Fruit fly (Drosophila melanogaster) S2 (cell line): ENCODE data around the gene Elp1.

ENCODE experiments used
- CG8478 ChIP-seq: fragments of >200 bp; optimal IDR thresholded peaks from 2 replicates; lab custom pipeline; 2018
- CTCF ChIP-seq, 2 experiments: fragments of >200 bp; optimal IDR thresholded peaks; 2 replicates each; lab custom pipeline; 2018

- TF ChIP-seq CG8478 (lab: Kevin White, UChicago) = no peak
- no peak for TF ChIP-seq CTCF (optimal IDR thresholded peaks at IDR 0.05; lab: Kevin White, UChicago)
Measured at dm6 chr3R:11665925-11666687, 15.3 kb downstream of the Elp1 start.
